Fruit fly (Drosophila melanogaster): Measurements from ENCODE around the gene twin.

The twin gene

dm6 chr3R:24233366-24234161 is 11.8 kb upstream of the twin start (continued):
- no peak for TF ChIP-seq oc (tag; optimal IDR thresholded peaks at IDR 0.05)
- TF ChIP-seq ci (GFP tag; IDR thresholded peaks at IDR 0.05): peak; percentile 57; the same call in 1 of the 3 replicates
- TF ChIP-seq B-H2 (GFP tag; optimal IDR thresholded peaks at IDR 0.05): no peak
- TF ChIP-seq CG12942 (GFP tag; optimal IDR thresholded peaks at IDR 0.05): no peak
- TF ChIP-seq emc (GFP tag; optimal IDR thresholded peaks at IDR 0.05): no peak
- TF ChIP-seq D19A (tag; optimal IDR thresholded peaks at IDR 0.05): no peak
- no peak for TF ChIP-seq CG11093 (GFP tag; IDR thresholded peaks at IDR 0.05)
- TF ChIP-seq Rfx (GFP tag; IDR thresholded peaks at IDR 0.05): no peak
- TF ChIP-seq Max (GFP tag; optimal IDR thresholded peaks at IDR 0.05): peak; percentile 15
- no peak for TF ChIP-seq CG9437 (GFP tag; optimal IDR thresholded peaks at IDR 0.05)
- TF ChIP-seq mld (GFP tag; IDR thresholded peaks at IDR 0.05; ENCODE audit: partially characterized antibody): no peak
- TF ChIP-seq Med (GFP tag): peak; percentile 78
- no peak for TF ChIP-seq danr (GFP tag; IDR thresholded peaks at IDR 0.05)
- no peak for TF ChIP-seq PHDP (tag; optimal IDR thresholded peaks at IDR 0.05)
- TF ChIP-seq sug (tag; optimal IDR thresholded peaks at IDR 0.05): no peak
- TF ChIP-seq CG4404 (GFP tag; IDR thresholded peaks at IDR 0.05): no peak
- TF ChIP-seq CG2889 (GFP tag; IDR thresholded peaks at IDR 0.05): no peak
- no peak for TF ChIP-seq CG17802 (tag; optimal IDR thresholded peaks at IDR 0.05)
- TF ChIP-seq nau (GFP tag; optimal IDR thresholded peaks at IDR 0.05): no peak
- TF ChIP-seq caup (GFP tag; optimal IDR thresholded peaks at IDR 0.05; ENCODE audit: severe bottlenecking): no peak
- peak; percentile 26; the same call in 1 of the 2 replicates for TF ChIP-seq rib (GFP tag; IDR thresholded peaks at IDR 0.05)
- TF ChIP-seq CG11504 (tag; optimal IDR thresholded peaks at IDR 0.05): no peak
- no peak for TF ChIP-seq CG1602 (GFP tag; optimal IDR thresholded peaks at IDR 0.05)
- TF ChIP-seq CG3407 (GFP tag; optimal IDR thresholded peaks at IDR 0.05): no peak
- TF ChIP-seq Atf6 (GFP tag; IDR thresholded peaks at IDR 0.05): no peak
- TF ChIP-seq E2f2 (GFP tag; IDR thresholded peaks at IDR 0.05): no peak
- TF ChIP-seq CG30020 (tag; optimal IDR thresholded peaks at IDR 0.05): no peak
- no peak for TF ChIP-seq NK7.1 (GFP tag; optimal IDR thresholded peaks at IDR 0.05)
- TF ChIP-seq Scr (GFP tag; IDR thresholded peaks at IDR 0.05; ENCODE audit: partially characterized antibody): no peak
- TF ChIP-seq Dref (GFP tag; IDR thresholded peaks at IDR 0.05): no peak
- no peak for TF ChIP-seq Adf1 (GFP tag; IDR thresholded peaks at IDR 0.05)
- TF ChIP-seq C15 (GFP tag; IDR thresholded peaks at IDR 0.05): no peak
- TF ChIP-seq CG9727 (GFP tag; optimal IDR thresholded peaks at IDR 0.05): peak; percentile 33
- TF ChIP-seq zen2 (GFP tag; IDR thresholded peaks at IDR 0.05; ENCODE audit: partially characterized antibody): no peak
- no peak for TF ChIP-seq CG4707 (GFP tag; optimal IDR thresholded peaks at IDR 0.05)
- no peak for TF ChIP-seq CG14441 (GFP tag; IDR thresholded peaks at IDR 0.05)
- TF ChIP-seq CG10147 (GFP tag; optimal IDR thresholded peaks at IDR 0.05): no peak
- no peak for TF ChIP-seq zfh1 (GFP tag; IDR thresholded peaks at IDR 0.05)
- TF ChIP-seq CG17912 (GFP tag; optimal IDR thresholded peaks at IDR 0.05): no peak
- no peak for TF ChIP-seq CG18764 (GFP tag; optimal IDR thresholded peaks at IDR 0.05)
- TF ChIP-seq Bteb2 (GFP tag; optimal IDR thresholded peaks at IDR 0.05): no peak
- no peak for TF ChIP-seq unpg (GFP tag; optimal IDR thresholded peaks at IDR 0.05)
- no peak for TF ChIP-seq CTCF (GFP tag; optimal IDR thresholded peaks at IDR 0.05)
- no peak for TF ChIP-seq Dek (tag; optimal IDR thresholded peaks at IDR 0.05)
- TF ChIP-seq org-1 (GFP tag; optimal IDR thresholded peaks at IDR 0.05): no peak
- peak; percentile 13 for TF ChIP-seq Sry-δ (GFP tag; optimal IDR thresholded peaks at IDR 0.05)
- peak; percentile 56 for TF ChIP-seq exex (tag; optimal IDR thresholded peaks at IDR 0.05)
- no peak for TF ChIP-seq CG11456 (GFP tag; IDR thresholded peaks at IDR 0.05)
- TF ChIP-seq cad (GFP tag; optimal IDR thresholded peaks at IDR 0.05): no peak
- TF ChIP-seq HLH4C (GFP tag; IDR thresholded peaks at IDR 0.05; ENCODE audit: partially characterized antibody): no peak
- TF ChIP-seq row (GFP tag; IDR thresholded peaks at IDR 0.05): no peak
